Fruit fly (Drosophila melanogaster): ENCODE measurements around the gene CCHa1.

DNA sequence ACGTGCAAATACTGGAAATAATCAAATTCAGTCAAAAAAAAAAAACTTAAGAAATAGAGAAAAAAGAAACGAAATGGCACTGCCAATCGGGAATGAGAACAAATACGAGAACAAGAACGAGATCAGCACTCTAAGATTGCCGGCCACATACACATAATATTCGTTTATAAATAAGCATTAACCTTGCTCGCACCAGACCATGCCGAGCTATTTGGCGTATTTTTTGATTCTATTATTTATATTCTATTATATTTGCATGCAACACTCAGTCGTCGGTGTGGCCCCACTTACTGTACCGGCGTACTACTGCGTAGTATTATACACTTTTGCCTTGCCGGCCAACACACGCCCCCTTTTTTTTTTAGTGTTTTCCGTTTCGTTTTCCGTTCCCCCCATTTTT lies 26.0 kb downstream of the CCHa1 start:
- TF ChIP-seq CG33017 (tag; optimal IDR thresholded peaks at IDR 0.05) (no peak), Clk (GFP tag; optimal IDR thresholded peaks at IDR 0.05) (no peak), CG12768 (GFP tag; optimal IDR thresholded peaks at IDR 0.05) (no peak), CG7045 (GFP tag; optimal IDR thresholded peaks at IDR 0.05) (peak; percentile 7), tj (GFP tag; optimal IDR thresholded peaks at IDR 0.05) (no peak)

Measured in whole organism, adult.